Worm (Caenorhabditis elegans): ENCODE results near the gene osta-1.

DNA sequence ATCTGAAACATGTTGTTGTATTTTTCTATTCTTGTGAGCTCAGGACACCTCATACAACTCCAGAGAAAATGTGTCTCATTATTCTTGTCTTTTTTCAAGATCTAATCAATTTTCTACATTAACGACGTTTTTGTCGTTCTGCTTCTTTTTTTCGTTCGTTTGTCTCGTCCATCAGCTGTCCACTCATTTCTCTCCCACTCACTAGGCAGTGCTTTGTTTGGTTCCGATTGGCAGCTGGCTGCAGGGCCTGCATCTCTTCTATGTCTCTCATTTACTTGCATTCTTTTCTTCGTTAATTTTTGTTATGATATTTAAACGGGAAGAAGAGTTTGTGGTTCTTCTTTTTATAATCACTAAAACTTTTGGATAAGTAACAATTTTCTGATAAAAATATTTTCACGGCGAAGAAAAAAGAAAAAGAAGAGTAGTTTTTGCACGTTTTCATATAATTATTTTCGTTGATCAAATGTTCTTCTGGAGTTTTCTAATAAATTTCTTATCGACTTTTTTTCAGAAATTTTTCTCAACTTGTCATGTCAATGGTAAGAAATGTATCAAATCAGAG lies 5.0 kb upstream of the osta-1 start, which contains the start of gene 2L52.1:
- TF ChIP-seq W03F9.2 (tag; optimal IDR thresholded peaks at IDR 0.05) = no peak
- no peak for TF ChIP-seq him-1 (tag; optimal IDR thresholded peaks at IDR 0.05)

Data from whole organism, L4/young adult.